Worm (Caenorhabditis elegans) whole organism, midembryonic: Measurements from ENCODE around the gene svh-5.

Source experiments
- T22C8.4 ChIP-seq: fragments of 200-800 bp; sonication (Bioruptor generic); IDR thresholded peaks from 2 replicates; pipeline ENCODE4 v1.3.6; 2022; ENCODE audit warnings: missing genetic modification characterization, missing compliant biosample characterization
- cog-1 ChIP-seq: sonication (generic microtip); optimal IDR thresholded peaks from 2 replicates; lab custom pipeline; 2016; ENCODE audit warnings: missing genetic modification characterization, missing compliant biosample characterization
- flt-1 ChIP-seq: fragments of 200-800 bp; sonication (Bioruptor generic); IDR thresholded peaks from 2 replicates; pipeline ENCODE4 v1.3.6; 2022; ENCODE audit warnings: missing genetic modification characterization, missing compliant biosample characterization
- klf-2 ChIP-seq: fragments of 200-800 bp; sonication (Bioruptor generic); conservative IDR thresholded peaks from 2 replicates; pipeline ENCODE4 v1.3.6; 2022; ENCODE audit warnings: missing genetic modification reagents, missing genetic modification characterization, missing compliant biosample characterization
- med-1 ChIP-seq: sonication (generic microtip); optimal IDR thresholded peaks from 2 replicates; lab custom pipeline; 2017; ENCODE audit warnings: missing genetic modification characterization, mild to moderate bottlenecking, missing compliant biosample characterization, antibody characterized with exemption, missing genetic modification reagents; ENCODE audit not compliant: insufficient read depth
- ref-1 ChIP-seq: fragments of 200-800 bp; sonication (Bioruptor generic); conservative IDR thresholded peaks from 2 replicates; pipeline ENCODE4 v1.3.6; 2022; ENCODE audit warnings: missing genetic modification reagents, missing genetic modification characterization, missing compliant biosample characterization
- ztf-23 ChIP-seq: fragments of 200-800 bp; sonication (Bioruptor generic); IDR thresholded peaks from 2 replicates; pipeline ENCODE4 v1.3.6; 2022; ENCODE audit warnings: missing genetic modification reagents, missing genetic modification characterization, missing compliant biosample characterization

DNA sequence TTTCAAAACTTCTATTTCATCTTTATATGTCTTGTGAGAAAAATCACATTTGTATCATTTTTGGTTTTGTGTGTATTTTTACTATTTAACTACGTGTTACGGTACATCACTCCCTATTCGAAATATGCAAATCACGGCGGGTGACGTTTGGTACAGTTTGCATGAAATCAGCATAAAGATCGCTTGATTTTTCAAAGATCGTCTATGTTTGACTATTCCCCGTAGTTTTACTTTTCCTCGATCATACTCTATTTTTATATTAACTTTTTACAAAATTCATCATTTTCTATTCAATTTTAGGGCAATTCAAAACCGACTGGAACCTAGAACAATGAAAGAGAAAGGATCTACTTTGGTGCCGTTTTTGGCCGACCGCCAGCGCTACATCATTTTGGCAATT lies 47.0 kb downstream of the svh-5 start, which contains the start of gene Y15E3A.4:
- TF ChIP-seq T22C8.4 (GFP tag; lab: Robert Waterston, UW) (no peak), ref-1 (GFP tag; lab: Robert Waterston, UW) (no peak), flt-1 (GFP tag; lab: Robert Waterston, UW) (no peak), cog-1 (tag; lab: Kevin White, UChicago) (no peak), klf-2 (GFP tag; lab: Robert Waterston, UW) (no peak), ztf-23 (no peak), med-1 (GFP tag; lab: Kevin White, UChicago) (no peak)
